Worm (Caenorhabditis elegans) whole organism, mixed stage, embryonic: ENCODE results near the gene psmd-9.

Source experiments
- M03D4.4 ChIP-seq: sonication (generic microtip); optimal IDR thresholded peaks from 2 replicates; lab custom pipeline; 2017; ENCODE audit warnings: mild to moderate bottlenecking, missing genetic modification characterization, missing compliant biosample characterization
- ces-1 ChIP-seq: fragments of 150-350 bp; optimal IDR thresholded peaks from 2 replicates; lab custom pipeline; 2014; ENCODE audit warnings: missing biosample characterization, missing genetic modification reagents, missing genetic modification characterization
- cnd-1 ChIP-seq: fragments of 200-800 bp; sonication (Bioruptor generic); optimal IDR thresholded peaks from 2 replicates; lab custom pipeline; 2018; ENCODE audit warnings: mild to moderate bottlenecking, missing genetic modification characterization, missing compliant biosample characterization
- drap-1 ChIP-seq: fragments of 200-800 bp; sonication (Bioruptor generic); optimal IDR thresholded peaks from 3 replicates; lab custom pipeline; 2018; ENCODE audit warnings: mild to moderate bottlenecking, missing genetic modification characterization, missing compliant biosample characterization
- elt-1 ChIP-seq: sonication (generic microtip); optimal IDR thresholded peaks from 2 replicates; lab custom pipeline; 2017; ENCODE audit warnings: missing genetic modification characterization, mild to moderate bottlenecking, missing compliant biosample characterization, antibody characterized with exemption, moderate library complexity, borderline replicate concordance; ENCODE audit not compliant: insufficient read depth
- flh-1 ChIP-seq: fragments of 200-800 bp; sonication (Bioruptor generic); optimal IDR thresholded peaks from 2 replicates; lab custom pipeline; 2018; ENCODE audit warnings: mild to moderate bottlenecking, missing genetic modification characterization, moderate library complexity, missing compliant biosample characterization
- hlh-1 ChIP-seq: fragments of 150-350 bp; optimal IDR thresholded peaks from 2 replicates; lab custom pipeline; 2014; ENCODE audit warnings: missing biosample characterization, missing genetic modification reagents, missing genetic modification characterization
- lin-13 ChIP-seq: fragments of 150-350 bp; optimal IDR thresholded peaks from 2 replicates; lab custom pipeline; 2014; ENCODE audit warnings: missing biosample characterization, missing genetic modification characterization
- mep-1 ChIP-seq: fragments of 150-350 bp; optimal IDR thresholded peaks from 2 replicates; lab custom pipeline; 2017; ENCODE audit warnings: missing biosample characterization, missing genetic modification reagents, missing genetic modification characterization, inconsistent platforms
- nhr-237 ChIP-seq: fragments of 150-350 bp; optimal IDR thresholded peaks from 2 replicates; lab custom pipeline; 2014; ENCODE audit warnings: missing biosample characterization, missing genetic modification characterization
- nhr-28 ChIP-seq: fragments of 150-350 bp; optimal IDR thresholded peaks from 2 replicates; lab custom pipeline; 2014; ENCODE audit warnings: missing biosample characterization, missing genetic modification characterization
- nhr-76 ChIP-seq: sonication (generic microtip); optimal IDR thresholded peaks from 2 replicates; lab custom pipeline; 2017; ENCODE audit warnings: missing biosample characterization, missing genetic modification characterization
- sptf-1 ChIP-seq: sonication (generic microtip); optimal IDR thresholded peaks from 2 replicates; lab custom pipeline; 2017; ENCODE audit warnings: mild to moderate bottlenecking, missing genetic modification characterization, moderate library complexity, missing compliant biosample characterization
- unc-62 ChIP-seq: fragments of 150-350 bp; optimal IDR thresholded peaks from 2 replicates; lab custom pipeline; 2014; ENCODE audit warnings: missing biosample characterization, missing genetic modification reagents, missing genetic modification characterization

DNA sequence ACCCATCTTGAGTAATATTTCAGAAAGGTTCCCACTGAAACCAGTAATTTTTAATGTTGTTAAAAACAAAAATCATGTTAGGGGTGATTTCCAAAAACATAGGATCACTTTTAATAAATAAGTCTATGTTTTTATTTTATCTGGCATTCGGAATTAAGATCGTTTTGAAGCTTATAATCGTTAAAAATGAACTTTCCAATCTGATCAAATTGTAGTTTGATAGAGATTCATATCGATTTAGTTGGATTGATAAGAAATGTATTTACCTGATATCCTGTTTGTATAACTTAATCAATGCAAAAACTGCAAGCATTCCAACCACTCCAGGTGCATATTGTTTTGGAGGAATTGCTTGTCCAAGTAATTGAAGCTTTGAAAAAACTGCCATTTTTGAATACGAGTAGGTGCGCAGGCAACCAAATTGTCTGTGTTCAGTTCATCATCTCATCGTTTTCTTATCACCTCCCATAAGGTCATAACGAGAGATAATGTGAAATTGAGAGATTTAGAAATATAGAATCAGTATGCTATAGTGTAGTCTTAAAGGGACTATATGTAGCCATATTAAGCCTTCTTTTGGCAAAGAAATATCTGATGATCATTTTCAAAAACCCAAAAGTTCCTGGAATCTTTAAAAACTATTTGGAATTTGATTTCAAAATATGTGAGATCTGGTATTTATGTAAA lies 14.4 kb upstream of the psmd-9 start, which contains the start of gene pmp-2:
- TF ChIP-seq elt-1 (tag; lab: Kevin White, UChicago) (no peak), nhr-76 (tag; lab: Kevin White, UChicago) (no peak), flh-1 (GFP tag; lab: Kevin White, UChicago) (no peak), nhr-237 (tag; lab: Kevin White, UChicago) (no peak), mep-1 (tag; lab: Kevin White, UChicago) (no peak), drap-1 (GFP tag; lab: Kevin White, UChicago) (no peak), sptf-1 (no peak), nhr-28 (no peak), hlh-1 (tag; lab: Kevin White, UChicago) (no peak), lin-13 (tag; lab: Kevin White, UChicago) (no peak), unc-62 (no peak), M03D4.4 (tag; lab: Kevin White, UChicago) (no peak), ces-1 (no peak), cnd-1 (tag; lab: Kevin White, UChicago) (no peak)
